Worm (Caenorhabditis elegans) whole organism, late embryonic: ENCODE results near the gene C33A11.2.

Experiments used
- C38D4.7 ChIP-seq: fragments of 200-800 bp; sonication (Bioruptor generic); optimal IDR thresholded peaks from 2 replicates; lab custom pipeline; 2018; ENCODE audit warnings: mild to moderate bottlenecking, missing genetic modification characterization, moderate library complexity, missing compliant biosample characterization
- Y22D7AL.16 ChIP-seq: sonication (generic microtip); optimal IDR thresholded peaks from 2 replicates; lab custom pipeline; 2016; ENCODE audit warnings: missing genetic modification characterization, missing compliant biosample characterization
- ceh-14 ChIP-seq: sonication (generic microtip); optimal IDR thresholded peaks from 2 replicates; lab custom pipeline; 2016; ENCODE audit warnings: missing genotype, missing genetic modification characterization, missing compliant biosample characterization
- ceh-18 ChIP-seq: sonication (generic microtip); optimal IDR thresholded peaks from 2 replicates; lab custom pipeline; 2016; ENCODE audit warnings: missing genetic modification characterization, missing compliant biosample characterization
- ceh-19 ChIP-seq: fragments of 200-800 bp; sonication (Bioruptor generic); optimal IDR thresholded peaks from 2 replicates; lab custom pipeline; 2018; ENCODE audit warnings: mild to moderate bottlenecking, missing genetic modification characterization, missing compliant biosample characterization
- ceh-24 ChIP-seq: sonication (generic microtip); optimal IDR thresholded peaks from 2 replicates; lab custom pipeline; 2016; ENCODE audit warnings: mild to moderate bottlenecking, missing genetic modification characterization, missing compliant biosample characterization
- ceh-31 ChIP-seq: sonication (generic microtip); optimal IDR thresholded peaks from 2 replicates; lab custom pipeline; 2016; ENCODE audit warnings: missing genetic modification characterization, missing compliant biosample characterization
- ceh-34 ChIP-seq: sonication (generic microtip); optimal IDR thresholded peaks from 2 replicates; lab custom pipeline; 2016; ENCODE audit warnings: mild to moderate bottlenecking, missing genetic modification characterization, missing compliant biosample characterization
- ceh-9 ChIP-seq: sonication (generic microtip); optimal IDR thresholded peaks from 2 replicates; lab custom pipeline; 2016; ENCODE audit warnings: mild to moderate bottlenecking, missing genetic modification characterization, inconsistent platforms, missing compliant biosample characterization
- dve-1 ChIP-seq: sonication (generic microtip); optimal IDR thresholded peaks from 2 replicates; lab custom pipeline; 2017; ENCODE audit warnings: antibody characterized with exemption, mild to moderate bottlenecking, missing genetic modification characterization, missing compliant biosample characterization
- elt-2 ChIP-seq: sonication (generic microtip); optimal IDR thresholded peaks from 2 replicates; lab custom pipeline; 2016; ENCODE audit warnings: missing genetic modification reagents, missing genetic modification characterization, missing compliant biosample characterization
- fkh-6 ChIP-seq: sonication (generic microtip); optimal IDR thresholded peaks from 2 replicates; lab custom pipeline; 2016; ENCODE audit warnings: missing genetic modification characterization, missing compliant biosample characterization
- gmeb-2 ChIP-seq: sonication (generic microtip); optimal IDR thresholded peaks from 2 replicates; lab custom pipeline; 2016; ENCODE audit warnings: missing genetic modification characterization, inconsistent platforms, missing compliant biosample characterization
- hlh-13 ChIP-seq: fragments of 200-800 bp; sonication (Bioruptor generic); optimal IDR thresholded peaks from 2 replicates; lab custom pipeline; 2018; ENCODE audit warnings: mild to moderate bottlenecking, missing genetic modification characterization, missing compliant biosample characterization
- hlh-30 ChIP-seq: sonication (generic microtip); optimal IDR thresholded peaks from 2 replicates; lab custom pipeline; 2017; ENCODE audit warnings: antibody characterized with exemption, missing genetic modification characterization, missing compliant biosample characterization; ENCODE audit not compliant: insufficient read depth
- mec-3 ChIP-seq: sonication (generic microtip); optimal IDR thresholded peaks from 2 replicates; lab custom pipeline; 2016; ENCODE audit warnings: borderline replicate concordance, missing genetic modification characterization, missing compliant biosample characterization
- nhr-11 ChIP-seq: fragments of 150-350 bp; optimal IDR thresholded peaks from 2 replicates; lab custom pipeline; 2014; ENCODE audit warnings: missing biosample characterization, missing genetic modification characterization
- pat-9 ChIP-seq: fragments of 200-800 bp; sonication (Bioruptor generic); optimal IDR thresholded peaks from 2 replicates; lab custom pipeline; 2018; ENCODE audit warnings: mild to moderate bottlenecking, missing genetic modification characterization, moderate library complexity, missing compliant biosample characterization
- pha-2 ChIP-seq: sonication (generic microtip); optimal IDR thresholded peaks from 2 replicates; lab custom pipeline; 2017; ENCODE audit warnings: mild to moderate bottlenecking, missing genetic modification characterization, missing compliant biosample characterization
- sox-4 ChIP-seq: sonication (generic microtip); optimal IDR thresholded peaks from 2 replicates; lab custom pipeline; 2017; ENCODE audit warnings: mild to moderate bottlenecking, missing genetic modification characterization, inconsistent platforms, missing compliant biosample characterization
- tbx-7 ChIP-seq: sonication (generic microtip); optimal IDR thresholded peaks from 2 replicates; lab custom pipeline; 2016; ENCODE audit warnings: missing genotype, missing genetic modification characterization, missing compliant biosample characterization
- unc-3 ChIP-seq, 2 experiments: fragments of 200-800 bp in 1 of 2; sonication (Bioruptor generic) in 1 of 2; sonication (generic microtip) in 1 of 2; conservative IDR thresholded peaks in 1 of 2; optimal IDR thresholded peaks in 1 of 2; 2 replicates each; pipeline versions ENCODE4 v1.3.6 to Lab custom; 2016 to 2022; ENCODE audit warnings: missing compliant biosample characterization in 2 of 2, missing genetic modification characterization in 2 of 2, missing genetic modification reagents in 1 of 2
- unc-42 ChIP-seq: sonication (generic microtip); optimal IDR thresholded peaks from 2 replicates; lab custom pipeline; 2016; ENCODE audit warnings: missing genotype, missing genetic modification characterization, missing compliant biosample characterization
- unc-86 ChIP-seq: sonication (generic microtip); optimal IDR thresholded peaks from 2 replicates; lab custom pipeline; 2016; ENCODE audit warnings: missing genetic modification characterization, missing compliant biosample characterization
- zip-5 ChIP-seq: sonication (generic microtip); optimal IDR thresholded peaks from 2 replicates; lab custom pipeline; 2016; ENCODE audit warnings: missing genetic modification characterization, missing compliant biosample characterization

The C33A11.2 gene

DNA sequence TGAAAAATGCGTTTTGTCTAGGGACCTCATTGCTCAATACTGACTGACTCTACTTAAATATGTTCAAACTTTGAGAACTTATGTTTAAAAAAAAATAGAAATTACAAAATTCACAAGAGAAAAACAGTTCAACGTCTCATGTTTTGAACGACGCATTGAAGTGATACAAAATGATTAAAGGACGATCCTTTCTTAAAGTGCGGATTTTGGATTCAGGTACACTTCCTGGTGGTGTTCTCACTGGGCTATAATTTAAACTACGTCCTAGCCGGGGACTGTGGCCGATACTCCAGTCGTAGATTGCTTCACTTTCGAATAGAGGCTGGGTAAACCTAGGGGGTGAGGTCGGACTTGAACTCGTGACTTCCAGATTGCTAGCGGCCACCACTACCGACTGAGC lies 30.2 kb upstream of the C33A11.2 start:
- TF ChIP-seq ceh-19 (GFP tag; lab: Kevin White, UChicago) (no peak), sox-4 (tag; lab: Kevin White, UChicago) (no peak)

DNA sequence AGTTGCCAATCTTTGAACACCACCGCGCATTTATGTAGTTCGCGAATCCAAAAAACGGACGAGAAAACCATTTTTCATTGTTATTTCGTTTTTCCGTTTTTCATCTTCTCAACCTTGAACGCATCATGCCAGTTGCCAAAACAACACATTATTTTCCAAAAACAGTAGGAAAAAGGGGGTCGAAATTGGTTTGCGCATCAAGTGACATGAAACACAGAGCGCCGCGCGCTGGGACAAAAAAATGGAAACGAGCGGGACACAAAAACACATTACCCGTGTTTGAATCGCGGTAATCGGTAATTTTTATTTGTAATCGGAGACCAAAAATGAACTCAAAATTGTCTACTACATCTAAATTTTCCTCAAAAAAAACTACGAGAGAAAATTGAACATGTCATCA lies 29.4 kb upstream of the C33A11.2 start:
- TF ChIP-seq fkh-6, result no peak
- TF ChIP-seq ceh-14, result no peak
- no peak for TF ChIP-seq ceh-9 (tag; lab: Kevin White, UChicago)

DNA sequence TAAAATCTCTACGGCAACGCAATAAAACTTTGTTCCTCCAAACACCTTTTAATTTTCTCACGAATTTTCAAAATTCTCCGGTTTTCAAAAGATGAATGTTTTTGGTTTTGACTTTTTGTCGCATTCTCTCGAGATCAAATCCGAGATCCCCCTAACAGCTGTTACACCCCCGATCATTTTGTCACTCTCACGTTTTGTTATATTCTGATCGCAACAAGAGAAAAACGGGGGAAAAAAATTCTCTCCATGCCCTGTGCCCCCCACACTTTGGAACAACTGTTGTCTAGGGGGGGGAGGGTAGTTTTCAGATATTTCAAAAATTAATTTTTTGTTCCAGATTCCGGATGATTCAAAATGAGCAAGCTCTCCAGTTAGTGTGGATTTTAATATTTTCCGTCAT lies 27.6 kb upstream of the C33A11.2 start:
- TF ChIP-seq pat-9, result no peak
- TF ChIP-seq ceh-18 (tag; lab: Kevin White, UChicago), result peak; percentile 61

DNA sequence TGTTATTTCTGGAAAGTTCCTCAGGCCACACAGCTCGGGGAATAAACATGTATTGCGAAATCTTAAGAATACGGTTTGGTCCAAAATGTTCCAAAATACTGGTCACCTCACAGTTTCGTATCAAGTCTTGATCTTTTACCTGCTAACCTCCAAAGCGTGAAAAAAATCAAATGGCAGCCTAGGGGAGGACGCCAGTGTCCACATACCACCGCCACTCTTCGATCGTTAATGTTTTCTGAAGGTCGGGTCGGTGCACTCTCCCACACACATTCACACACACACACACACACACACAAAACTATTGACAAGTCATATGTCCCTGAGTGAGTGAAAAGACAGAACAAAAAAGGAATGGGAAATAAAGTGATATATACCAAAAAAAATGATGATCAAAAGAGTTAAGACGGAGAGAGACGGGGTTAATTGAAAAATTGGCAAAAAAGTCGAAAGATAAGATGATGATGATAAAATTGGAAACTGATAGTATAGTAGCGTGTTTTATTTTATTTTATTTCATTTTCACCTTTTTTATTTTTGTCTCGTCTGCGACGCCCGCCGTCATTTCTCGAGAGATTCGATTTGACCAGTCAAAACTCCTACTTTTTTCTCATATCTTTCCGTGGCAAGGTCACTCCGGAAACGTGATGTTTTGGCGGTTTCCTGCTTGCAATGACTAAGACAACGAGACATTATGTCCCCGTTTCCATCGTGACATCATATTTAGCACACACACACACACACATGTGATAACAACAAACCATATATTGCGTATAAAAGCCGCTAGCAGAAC lies 25.8 kb upstream of the C33A11.2 start, which contains the start of gene Y15E3A.5:
Gene Y15E3A.5, plus strand, starts transcription at position 752 of the 790 bp plus-strand sequence.
- TF ChIP-seq ceh-24 (no peak), elt-2 (tag; lab: Kevin White, UChicago) (peak; percentile 66)

DNA sequence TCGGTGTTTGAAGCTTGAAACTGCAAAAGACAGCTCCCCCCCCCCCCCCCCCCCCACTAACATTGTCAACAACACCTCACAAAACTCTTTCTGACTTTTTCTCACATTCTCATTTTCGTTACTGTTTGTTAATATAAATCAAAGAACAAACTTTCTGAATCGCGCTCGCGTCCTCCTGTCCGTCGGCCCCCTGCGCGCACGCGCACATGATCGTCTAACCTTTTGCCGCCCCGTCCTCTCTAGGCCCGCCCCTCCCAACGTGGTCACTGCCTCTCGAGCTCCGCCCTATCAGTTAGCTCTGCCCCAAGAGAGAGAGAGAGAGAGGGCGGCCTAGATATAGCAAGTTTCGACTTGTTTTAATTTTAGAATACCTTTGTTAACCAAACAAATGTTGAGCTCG lies 25.0 kb upstream of the C33A11.2 start:
- TF ChIP-seq nhr-11 (tag; lab: Kevin White, UChicago), result no peak
- peak; percentile 4 for TF ChIP-seq gmeb-2 (tag; lab: Kevin White, UChicago)
- no peak for TF ChIP-seq pat-9
- peak; percentile 23 for TF ChIP-seq hlh-30 (tag; lab: Kevin White, UChicago)
- TF ChIP-seq tbx-7 (tag; lab: Kevin White, UChicago), result no peak

DNA sequence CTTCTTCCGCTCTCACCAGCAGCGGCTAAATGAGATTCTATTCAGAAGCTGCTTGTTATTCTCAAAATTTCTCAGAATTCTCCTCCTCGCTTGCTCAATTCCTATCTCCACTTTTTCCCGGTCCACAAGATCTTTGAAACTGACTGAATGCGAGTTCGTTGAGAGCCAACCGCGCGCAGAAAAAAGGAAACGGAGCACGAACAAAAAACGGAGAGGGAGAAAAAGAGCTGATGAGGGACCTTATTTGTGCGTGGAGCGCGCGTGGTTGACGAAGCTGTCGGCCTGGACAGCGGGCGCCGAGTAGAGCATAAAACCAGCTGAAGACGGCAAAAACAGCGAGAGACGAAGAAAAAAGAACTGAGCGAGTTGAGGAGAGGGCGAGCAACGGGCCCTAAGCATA lies 23.7 kb upstream of the C33A11.2 start:
- peak; percentile 24 for TF ChIP-seq ceh-31
- TF ChIP-seq ceh-34 (tag; lab: Kevin White, UChicago), result no peak
- no peak for TF ChIP-seq dve-1
- no peak for TF ChIP-seq hlh-13 (GFP tag; lab: Kevin White, UChicago)
- no peak for TF ChIP-seq unc-3 (GFP tag; conservative IDR thresholded peaks at IDR 0.05; lab: Robert Waterston, UW)
- no peak for TF ChIP-seq unc-3 (tag; optimal IDR thresholded peaks at IDR 0.05; lab: Kevin White, UChicago)
- TF ChIP-seq Y22D7AL.16 (tag; lab: Kevin White, UChicago), result no peak
- no peak for TF ChIP-seq pha-2 (tag; lab: Kevin White, UChicago)
- TF ChIP-seq C38D4.7 (GFP tag; lab: Kevin White, UChicago), result no peak
- no peak for TF ChIP-seq unc-86
- TF ChIP-seq sox-4 (tag; lab: Kevin White, UChicago), result no peak
- TF ChIP-seq unc-42, result peak; percentile 48
- TF ChIP-seq zip-5 (tag; lab: Kevin White, UChicago), result no peak

DNA sequence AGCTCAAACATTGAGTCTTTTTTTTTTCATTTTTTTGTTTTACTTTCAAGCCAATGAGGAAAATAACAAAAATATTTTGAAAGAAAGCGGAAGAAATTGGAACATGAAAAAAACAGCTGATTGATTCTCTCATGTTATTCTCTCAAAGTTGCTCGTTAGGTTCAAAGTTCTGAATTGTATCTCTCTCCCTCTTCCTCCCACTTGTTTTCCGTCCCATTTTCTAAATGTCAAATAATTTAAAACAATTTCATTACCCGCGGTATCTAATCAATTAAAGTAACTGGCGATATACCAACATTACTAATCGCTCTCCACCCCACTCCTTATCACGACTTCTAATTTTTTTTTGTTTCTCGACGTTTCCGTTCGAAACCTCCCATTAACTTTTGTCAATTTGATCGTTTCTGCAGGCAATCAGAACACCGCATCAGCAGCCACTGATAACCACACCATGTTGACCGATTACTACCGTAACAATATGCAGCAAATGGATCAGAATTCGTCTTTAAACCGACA lies 23.0 kb upstream of the C33A11.2 start:
- TF ChIP-seq mec-3 (tag; lab: Kevin White, UChicago) (no peak), elt-2 (tag; lab: Kevin White, UChicago) (peak; percentile 54)

DNA sequence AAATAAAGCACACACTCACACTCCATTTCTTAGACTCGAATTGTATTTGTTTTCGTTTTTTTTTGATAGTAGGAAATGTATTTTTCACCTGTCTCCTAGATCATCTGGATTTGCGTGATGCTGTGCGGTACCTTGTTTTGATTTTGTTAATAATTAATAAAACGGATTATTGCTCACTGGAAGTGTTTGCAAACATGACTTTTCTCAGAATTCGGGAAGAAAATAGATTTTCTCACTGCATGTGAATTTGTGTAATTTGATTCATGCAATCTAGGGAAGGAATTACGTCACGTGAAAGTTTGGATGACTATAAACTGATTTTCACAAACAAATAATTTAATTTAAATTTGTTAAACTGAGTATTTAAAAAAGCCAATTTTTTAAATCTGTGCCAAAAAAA lies 21.8 kb upstream of the C33A11.2 start:
- peak; percentile 77 for TF ChIP-seq unc-42
- peak; percentile 24 for TF ChIP-seq ceh-19 (GFP tag; lab: Kevin White, UChicago)
- no peak for TF ChIP-seq nhr-11 (tag; lab: Kevin White, UChicago)
- TF ChIP-seq, all 69 proteins: peak for 2
